Fruit fly (Drosophila melanogaster) whole organism, embryonic: ENCODE data around the gene drl.

Experiments used
- Atf3 ChIP-seq: fragments of 200-800 bp; sonication (Bioruptor generic); optimal IDR thresholded peaks from 3 replicates; lab custom pipeline; 2016; ENCODE audit warnings: missing biosample characterization, missing genetic modification characterization
- C15 ChIP-seq: fragments of 200-800 bp; sonication (Bioruptor generic); IDR thresholded peaks from 3 replicates; pipeline ENCODE4 v1.3.6; 2022; ENCODE audit warnings: missing biosample characterization, missing genetic modification characterization
- CG11093 ChIP-seq: fragments of 200-800 bp; sonication (Bioruptor generic); IDR thresholded peaks from 3 replicates; pipeline ENCODE4 v1.3.6; 2022; ENCODE audit warnings: missing biosample characterization, missing genetic modification characterization
- CG11723 ChIP-seq: fragments of 200-800 bp; sonication (Bioruptor generic); optimal IDR thresholded peaks from 2 replicates; lab custom pipeline; 2017; ENCODE audit warnings: missing biosample characterization, mild to moderate bottlenecking, missing genetic modification characterization
- CG12155 ChIP-seq: fragments of 200-800 bp; sonication (Bioruptor generic); optimal IDR thresholded peaks from 3 replicates; lab custom pipeline; 2016; ENCODE audit warnings: missing biosample characterization, missing genetic modification characterization
- CG1529 ChIP-seq: fragments of 200-800 bp; sonication (Bioruptor generic); optimal IDR thresholded peaks from 3 replicates; lab custom pipeline; 2018; ENCODE audit warnings: missing biosample characterization, missing genetic modification characterization
- CG16815 ChIP-seq: fragments of 200-800 bp; sonication (Bioruptor generic); optimal IDR thresholded peaks from 3 replicates; lab custom pipeline; 2017; ENCODE audit warnings: missing biosample characterization, mild to moderate bottlenecking, missing genetic modification characterization
- CG17829 ChIP-seq: fragments of 200-800 bp; optimal IDR thresholded peaks from 2 replicates; lab custom pipeline; 2019; ENCODE audit warnings: missing biosample characterization, mild to moderate bottlenecking, missing genetic modification characterization, moderate library complexity
- CG2199 ChIP-seq: fragments of 200-800 bp; sonication (Bioruptor generic); IDR thresholded peaks from 3 replicates; pipeline ENCODE4 v1.3.6; 2022; ENCODE audit warnings: missing biosample characterization, missing genetic modification characterization
- CG3065 ChIP-seq: fragments of 200-800 bp; sonication (Bioruptor generic); optimal IDR thresholded peaks from 2 replicates; lab custom pipeline; 2016; ENCODE audit warnings: missing biosample characterization, missing genetic modification characterization
- CG32532 ChIP-seq: fragments of 200-800 bp; sonication (Bioruptor generic); IDR thresholded peaks from 2 replicates; pipeline ENCODE4 v1.3.6; 2022; ENCODE audit warnings: missing biosample characterization, missing genetic modification characterization
- CG3847 ChIP-seq: fragments of 200-800 bp; sonication (Bioruptor generic); IDR thresholded peaks from 2 replicates; pipeline ENCODE4 v1.3.6; 2022; ENCODE audit warnings: missing biosample characterization, missing genetic modification characterization
- CG42726 ChIP-seq: fragments of 200-800 bp; sonication (Bioruptor generic); IDR thresholded peaks from 2 replicates; pipeline ENCODE4 v1.3.6; 2022; ENCODE audit warnings: missing biosample characterization, missing genetic modification characterization; ENCODE audit not compliant: partially characterized antibody
- CG43689 ChIP-seq: fragments of 200-800 bp; sonication (Bioruptor generic); IDR thresholded peaks from 2 replicates; pipeline ENCODE4 v1.3.6; 2022; ENCODE audit warnings: missing biosample characterization, missing genetic modification characterization
- CG4404 ChIP-seq: fragments of 200-800 bp; sonication (Bioruptor generic); IDR thresholded peaks from 2 replicates; pipeline ENCODE4 v1.3.6; 2022; ENCODE audit warnings: missing biosample characterization, missing genetic modification characterization
- CG6654 ChIP-seq: fragments of 200-800 bp; sonication (Bioruptor generic); optimal IDR thresholded peaks from 2 replicates; lab custom pipeline; 2017; ENCODE audit warnings: missing biosample characterization, mild to moderate bottlenecking, missing genetic modification characterization
- CG7745 ChIP-seq: fragments of 200-800 bp; sonication (Bioruptor generic); optimal IDR thresholded peaks from 2 replicates; lab custom pipeline; 2018; ENCODE audit warnings: missing biosample characterization, mild to moderate bottlenecking, missing genetic modification characterization, moderate library complexity
- CG7839 ChIP-seq: fragments of 200-800 bp; sonication (Bioruptor generic); optimal IDR thresholded peaks from 3 replicates; lab custom pipeline; 2018; ENCODE audit warnings: missing biosample characterization, mild to moderate bottlenecking, missing genetic modification characterization, moderate library complexity
- CoRest ChIP-seq: fragments of 200-800 bp; sonication (Bioruptor generic); optimal IDR thresholded peaks from 3 replicates; lab custom pipeline; 2018; ENCODE audit warnings: missing biosample characterization, mild to moderate bottlenecking, missing genetic modification characterization, moderate library complexity
- D ChIP-seq, 2 experiments: fragments of 200-800 bp in 1 of 2; fragments of >200 bp in 1 of 2; sonication (Bioruptor generic) in 1 of 2; optimal IDR thresholded peaks; 2 replicates in 1 of 2; 3 replicates in 1 of 2; lab custom pipeline; 2017; ENCODE audit warnings: mild to moderate bottlenecking in 1 of 2, missing biosample characterization in 1 of 2, missing genetic modification characterization in 1 of 2, missing genetic modification reagents in 1 of 2
- D19B ChIP-seq: fragments of 200-800 bp; sonication (Bioruptor generic); optimal IDR thresholded peaks from 2 replicates; lab custom pipeline; 2017; ENCODE audit warnings: missing biosample characterization, mild to moderate bottlenecking, missing genetic modification characterization
- E2f1 ChIP-seq: fragments of 200-800 bp; sonication (Bioruptor generic); IDR thresholded peaks from 2 replicates; pipeline ENCODE4 v1.3.6; 2022; ENCODE audit warnings: missing biosample characterization, missing genetic modification characterization
- E2f2 ChIP-seq: fragments of 200-800 bp; sonication (Bioruptor generic); IDR thresholded peaks from 2 replicates; pipeline ENCODE4 v1.3.6; 2022; ENCODE audit warnings: missing biosample characterization, missing genetic modification characterization
- Fer3 ChIP-seq: fragments of 200-800 bp; sonication (Bioruptor generic); optimal IDR thresholded peaks from 2 replicates; lab custom pipeline; 2018; ENCODE audit warnings: missing biosample characterization, mild to moderate bottlenecking, missing genetic modification characterization, moderate library complexity
- Lhr ChIP-seq: fragments of 200-800 bp; sonication (Bioruptor generic); optimal IDR thresholded peaks from 3 replicates; lab custom pipeline; 2017; ENCODE audit warnings: mild to moderate bottlenecking, missing biosample characterization, missing genetic modification reagents, missing genetic modification characterization
- Mes4 ChIP-seq: fragments of 200-800 bp; sonication (Bioruptor generic); optimal IDR thresholded peaks from 2 replicates; lab custom pipeline; 2016; ENCODE audit warnings: missing biosample characterization, missing genetic modification characterization
- NK7.1 ChIP-seq: fragments of 200-800 bp; sonication (Bioruptor generic); optimal IDR thresholded peaks from 3 replicates; lab custom pipeline; 2016; ENCODE audit warnings: missing biosample characterization, missing genetic modification characterization
- Nf-YA ChIP-seq: fragments of 200-800 bp; sonication (Bioruptor generic); IDR thresholded peaks from 2 replicates; pipeline ENCODE4 v1.3.6; 2022; ENCODE audit warnings: missing biosample characterization, missing genetic modification characterization
- Nf-YB ChIP-seq: fragments of 200-800 bp; sonication (Bioruptor generic); optimal IDR thresholded peaks from 3 replicates; lab custom pipeline; 2019; ENCODE audit warnings: missing biosample characterization, mild to moderate bottlenecking, missing genetic modification characterization, moderate library complexity
- NfI ChIP-seq: fragments of 200-800 bp; sonication (Bioruptor generic); optimal IDR thresholded peaks from 3 replicates; lab custom pipeline; 2018; ENCODE audit warnings: missing biosample characterization, mild to moderate bottlenecking, missing genetic modification characterization, moderate library complexity
- TFAM ChIP-seq: fragments of 200-800 bp; sonication (Bioruptor generic); optimal IDR thresholded peaks from 2 replicates; lab custom pipeline; 2017; ENCODE audit warnings: missing biosample characterization, missing genetic modification characterization, inconsistent platforms
- Vsx1 ChIP-seq: fragments of 200-800 bp; sonication (Bioruptor generic); optimal IDR thresholded peaks from 2 replicates; lab custom pipeline; 2017; ENCODE audit warnings: missing biosample characterization, mild to moderate bottlenecking, missing genetic modification characterization, missing genetic modification reagents
- Xrp1 ChIP-seq: fragments of 200-800 bp; sonication (Bioruptor generic); IDR thresholded peaks from 2 replicates; pipeline ENCODE4 v1.3.6; 2022; ENCODE audit warnings: missing biosample characterization, missing genetic modification characterization
- ab ChIP-seq: fragments of 200-800 bp; sonication (Bioruptor generic); optimal IDR thresholded peaks from 2 replicates; lab custom pipeline; 2016; ENCODE audit warnings: missing biosample characterization, missing genetic modification characterization
- al ChIP-seq: fragments of 200-800 bp; sonication (Bioruptor generic); IDR thresholded peaks from 2 replicates; pipeline ENCODE4 v1.3.6; 2022; ENCODE audit warnings: missing biosample characterization, missing genetic modification characterization
- ase ChIP-seq: fragments of 200-800 bp; sonication (Bioruptor generic); IDR thresholded peaks from 3 replicates; pipeline ENCODE4 v1.3.6; 2022; ENCODE audit warnings: missing biosample characterization, missing genetic modification characterization
- ash1 ChIP-seq: fragments of 200-800 bp; sonication (Bioruptor generic); optimal IDR thresholded peaks from 2 replicates; lab custom pipeline; 2018; ENCODE audit warnings: missing biosample characterization, mild to moderate bottlenecking, missing genetic modification characterization
- bab2 ChIP-seq: fragments of 200-800 bp; sonication (Bioruptor generic); optimal IDR thresholded peaks from 2 replicates; lab custom pipeline; 2016; ENCODE audit warnings: missing biosample characterization, missing genetic modification characterization
- dysf ChIP-seq: fragments of 200-800 bp; sonication (Bioruptor generic); IDR thresholded peaks from 3 replicates; pipeline ENCODE4 v1.3.6; 2022; ENCODE audit warnings: missing biosample characterization, missing genetic modification characterization
- emc ChIP-seq: fragments of 200-800 bp; sonication (Bioruptor generic); optimal IDR thresholded peaks from 2 replicates; lab custom pipeline; 2016; ENCODE audit warnings: missing biosample characterization, missing genetic modification characterization
- ftz-f1 ChIP-seq: fragments of 200-800 bp; sonication (Bioruptor generic); optimal IDR thresholded peaks from 2 replicates; lab custom pipeline; 2016; ENCODE audit warnings: missing biosample characterization, missing genetic modification characterization
- lola ChIP-seq, 3 experiments: fragments of >200 bp in 2 of 3; fragments of 200-800 bp in 1 of 3; sonication (Bioruptor generic) in 1 of 3; optimal IDR thresholded peaks; 2 replicates each; lab custom pipeline; 2017 to 2019; ENCODE audit warnings: missing biosample characterization in 3 of 3, missing genetic modification characterization in 3 of 3, mild to moderate bottlenecking in 1 of 3, moderate library complexity in 1 of 3
- pho ChIP-seq: fragments of 200-800 bp; sonication (Bioruptor generic); optimal IDR thresholded peaks from 2 replicates; lab custom pipeline; 2016; ENCODE audit warnings: missing biosample characterization, missing genetic modification characterization
- pita ChIP-seq: fragments of 200-800 bp; sonication (Bioruptor generic); optimal IDR thresholded peaks from 2 replicates; lab custom pipeline; 2017; ENCODE audit warnings: missing biosample characterization, mild to moderate bottlenecking, missing genetic modification characterization
- slp2 ChIP-seq: fragments of 200-800 bp; sonication (Bioruptor generic); optimal IDR thresholded peaks from 2 replicates; lab custom pipeline; 2016; ENCODE audit warnings: missing biosample characterization, missing genetic modification characterization
- sqz ChIP-seq: fragments of 200-800 bp; sonication (Bioruptor generic); optimal IDR thresholded peaks from 3 replicates; lab custom pipeline; 2018; ENCODE audit warnings: missing biosample characterization, mild to moderate bottlenecking, missing genetic modification characterization
- stwl ChIP-seq: fragments of 200-800 bp; sonication (Bioruptor generic); optimal IDR thresholded peaks from 3 replicates; lab custom pipeline; 2018; ENCODE audit warnings: missing biosample characterization, mild to moderate bottlenecking, missing genetic modification characterization, moderate library complexity
- tx ChIP-seq: fragments of 200-800 bp; sonication (Bioruptor generic); optimal IDR thresholded peaks from 2 replicates; lab custom pipeline; 2016; ENCODE audit warnings: missing biosample characterization, missing genetic modification characterization
- unpg ChIP-seq: fragments of 200-800 bp; sonication (Bioruptor generic); optimal IDR thresholded peaks from 3 replicates; lab custom pipeline; 2018; ENCODE audit warnings: missing biosample characterization, mild to moderate bottlenecking, missing genetic modification characterization, moderate library complexity
- vnd ChIP-seq: fragments of 200-800 bp; sonication (Bioruptor generic); IDR thresholded peaks from 3 replicates; pipeline ENCODE4 v1.3.6; 2022; ENCODE audit warnings: missing biosample characterization, missing genetic modification characterization; ENCODE audit not compliant: partially characterized antibody
- z ChIP-seq: fragments of 200-800 bp; sonication (Bioruptor generic); IDR thresholded peaks from 3 replicates; pipeline ENCODE4 v1.3.6; 2022; ENCODE audit warnings: missing biosample characterization, missing genetic modification characterization

The drl gene

DNA sequence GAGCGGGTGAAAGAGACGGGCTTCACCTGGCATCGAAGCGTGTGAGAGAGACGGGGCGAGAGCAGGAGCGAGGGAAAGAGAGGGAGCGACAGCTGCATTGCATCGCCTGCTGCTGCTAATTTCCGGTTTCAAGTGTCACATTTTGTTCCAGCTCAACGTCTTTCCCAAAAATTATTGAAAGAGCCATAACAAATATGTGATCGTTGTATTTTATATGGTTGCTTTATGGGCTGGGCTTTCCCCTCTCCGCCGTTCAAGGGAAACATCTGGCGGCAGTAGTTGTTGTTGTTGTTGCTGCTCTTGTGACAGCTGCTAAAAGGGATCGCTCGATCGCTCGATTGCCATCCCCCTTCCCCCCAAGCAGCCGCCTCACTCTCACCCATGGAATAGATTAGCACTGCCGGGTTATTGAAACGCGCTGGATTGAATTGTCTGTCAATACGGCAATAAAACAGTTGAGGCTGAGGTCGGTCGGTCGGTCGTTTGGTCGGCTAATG is 35.2 kb upstream of the drl start (continued):
- TF ChIP-seq lola (GFP tag; optimal IDR thresholded peaks at IDR 0.05; lab: Kevin White, UChicago): no peak
- TF ChIP-seq CG43689 (GFP tag; lab: Robert Waterston, UW): no peak
- no peak for TF ChIP-seq E2f2 (GFP tag; lab: Robert Waterston, UW)
- TF ChIP-seq CG6654 (GFP tag; lab: Kevin White, UChicago): no peak
- no peak for TF ChIP-seq Mes4 (GFP tag; lab: Kevin White, UChicago)
- no peak for TF ChIP-seq slp2
- no peak for TF ChIP-seq CG7839 (tag; lab: Kevin White, UChicago)
- no peak for TF ChIP-seq CG4404 (GFP tag; lab: Robert Waterston, UW)
- TF ChIP-seq CoRest: no peak
- peak; percentile 2 for TF ChIP-seq Vsx1 (GFP tag; lab: Kevin White, UChicago)
- TF ChIP-seq ash1 (GFP tag; lab: Kevin White, UChicago): no peak
- TF ChIP-seq CG16815 (GFP tag; lab: Kevin White, UChicago): no peak
- TF ChIP-seq tx (GFP tag; lab: Kevin White, UChicago): no peak
- TF ChIP-seq pita (GFP tag; lab: Kevin White, UChicago): no peak
- peak; percentile 3 for TF ChIP-seq emc
- no peak for TF ChIP-seq vnd (GFP tag; lab: Robert Waterston, UW)
- peak; percentile 29 for TF ChIP-seq ftz-f1 (GFP tag; lab: Kevin White, UChicago)
- TF ChIP-seq CG42726 (GFP tag; lab: Robert Waterston, UW): peak; percentile 70; the same call in 1 of the 2 replicates
- no peak for TF ChIP-seq CG1529 (GFP tag; lab: Kevin White, UChicago)
- TF ChIP-seq CG11723 (GFP tag; lab: Kevin White, UChicago): no peak
- 0 out of 3 replicates have a peak, but pooled peaks have one; percentile 22 for TF ChIP-seq ase (GFP tag; lab: Robert Waterston, UW)
- TF ChIP-seq Nf-YA: no peak
- peak; percentile 63; the same call in 2 of the 3 replicates for TF ChIP-seq z (GFP tag; lab: Robert Waterston, UW)
- no peak for TF ChIP-seq CG7745 (tag; lab: Kevin White, UChicago)
- TF ChIP-seq D19B (GFP tag; lab: Kevin White, UChicago): no peak
- TF ChIP-seq stwl: no peak
- no peak for TF ChIP-seq unpg (GFP tag; lab: Kevin White, UChicago)
- TF ChIP-seq CG12155 (GFP tag; lab: Kevin White, UChicago): no peak
- no peak for TF ChIP-seq NK7.1 (GFP tag; lab: Kevin White, UChicago)
- TF ChIP-seq Lhr (GFP tag; lab: Kevin White, UChicago): no peak
- no peak for TF ChIP-seq al (GFP tag; lab: Robert Waterston, UW)
- no peak for TF ChIP-seq E2f1 (GFP tag; lab: Robert Waterston, UW)
- no peak for TF ChIP-seq NfI (GFP tag; lab: Kevin White, UChicago)
- no peak for TF ChIP-seq dysf (GFP tag; lab: Robert Waterston, UW)
- TF ChIP-seq Fer3 (tag; lab: Kevin White, UChicago): no peak
- TF ChIP-seq CG3065 (GFP tag; lab: Kevin White, UChicago): no peak
- TF ChIP-seq pho (GFP tag; lab: Kevin White, UChicago): no peak
- TF ChIP-seq Atf3 (GFP tag; lab: Kevin White, UChicago): no peak
- TF ChIP-seq sqz: no peak
- TF ChIP-seq ab (GFP tag; lab: Kevin White, UChicago): no peak
- no peak for TF ChIP-seq CG17829 (tag; lab: Kevin White, UChicago)
- TF ChIP-seq CG11093 (GFP tag; lab: Robert Waterston, UW): no peak
- no peak for TF ChIP-seq D (optimal IDR thresholded peaks at IDR 0.05; lab: Kevin White, UChicago)
- TF ChIP-seq D (GFP tag; optimal IDR thresholded peaks at IDR 0.05; lab: Kevin White, UChicago): no peak
- no peak; the same call in 2 of the 3 replicates for TF ChIP-seq CG2199 (GFP tag; lab: Robert Waterston, UW)
- TF ChIP-seq Xrp1: no peak
- TF ChIP-seq TFAM (GFP tag; lab: Kevin White, UChicago): no peak
- TF ChIP-seq CG32532 (GFP tag; lab: Robert Waterston, UW): no peak
- no peak for TF ChIP-seq bab2 (GFP tag; lab: Kevin White, UChicago)
- TF ChIP-seq C15 (GFP tag; lab: Robert Waterston, UW): no peak
- no peak for TF ChIP-seq Nf-YB (GFP tag; lab: Kevin White, UChicago)
- TF ChIP-seq CG3847 (GFP tag; lab: Robert Waterston, UW): no peak
